Worm (Caenorhabditis elegans): ENCODE measurements around the gene sax-2.

The sax-2 gene

DNA sequence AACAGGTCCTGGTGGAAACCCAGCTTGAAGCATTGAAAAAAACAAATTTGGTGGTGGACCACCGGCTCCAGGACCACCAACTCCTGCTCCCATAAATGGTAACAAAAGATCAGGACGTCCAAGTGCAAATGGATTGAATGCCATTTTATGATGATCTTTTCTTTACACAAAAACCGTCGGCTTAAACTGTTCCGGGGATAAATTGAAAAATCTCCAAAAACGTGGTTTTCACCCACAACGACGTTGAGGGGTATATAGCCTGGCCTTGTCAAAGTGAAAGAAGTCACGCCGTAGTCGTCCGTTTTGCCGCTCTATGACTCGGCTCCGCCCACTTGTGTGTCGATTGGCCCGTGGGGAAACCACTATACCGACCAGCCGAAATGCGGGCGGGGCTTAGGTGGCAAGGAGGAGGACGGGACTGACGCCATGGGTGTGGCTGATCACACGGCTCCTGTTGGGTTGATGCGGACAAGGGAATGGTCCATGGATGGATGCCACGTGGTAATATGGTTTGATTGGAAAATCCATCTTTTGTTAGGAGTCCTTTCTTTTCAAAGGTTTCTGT lies 26.6 kb downstream of the sax-2 start, which contains the start of gene tbx-2:
Gene tbx-2, minus strand, starts transcription at position 264 of the 565 bp plus-strand sequence.
- TF ChIP-seq unc-62 (GFP tag; optimal IDR thresholded peaks at IDR 0.05), result no peak

DNA sequence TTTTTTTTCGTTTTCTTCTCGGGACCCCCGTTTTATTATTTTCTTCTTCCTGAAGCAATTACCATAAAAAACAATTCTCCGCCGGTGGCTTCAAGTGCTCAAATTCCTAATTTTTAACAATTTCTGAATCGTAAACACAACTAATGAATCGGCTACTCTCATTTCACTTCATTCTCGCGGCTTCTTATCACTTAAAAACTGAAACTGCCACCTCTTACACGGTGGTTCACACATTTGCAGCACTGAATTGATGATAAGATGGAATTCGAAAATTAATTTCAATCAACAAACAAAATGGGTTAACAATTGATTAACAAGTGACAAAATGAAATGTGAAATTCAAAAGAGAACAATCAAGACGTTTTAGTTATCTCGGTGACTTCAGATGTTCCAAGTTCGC lies 27.6 kb downstream of the sax-2 start:
- no peak for TF ChIP-seq unc-62 (GFP tag; optimal IDR thresholded peaks at IDR 0.05)

- TF ChIP-seq unc-62 (GFP tag; optimal IDR thresholded peaks at IDR 0.05), result no peak
These were observed 28.2 kb downstream of the sax-2 start for ce11 chrIII:5137685-5138084.

DNA sequence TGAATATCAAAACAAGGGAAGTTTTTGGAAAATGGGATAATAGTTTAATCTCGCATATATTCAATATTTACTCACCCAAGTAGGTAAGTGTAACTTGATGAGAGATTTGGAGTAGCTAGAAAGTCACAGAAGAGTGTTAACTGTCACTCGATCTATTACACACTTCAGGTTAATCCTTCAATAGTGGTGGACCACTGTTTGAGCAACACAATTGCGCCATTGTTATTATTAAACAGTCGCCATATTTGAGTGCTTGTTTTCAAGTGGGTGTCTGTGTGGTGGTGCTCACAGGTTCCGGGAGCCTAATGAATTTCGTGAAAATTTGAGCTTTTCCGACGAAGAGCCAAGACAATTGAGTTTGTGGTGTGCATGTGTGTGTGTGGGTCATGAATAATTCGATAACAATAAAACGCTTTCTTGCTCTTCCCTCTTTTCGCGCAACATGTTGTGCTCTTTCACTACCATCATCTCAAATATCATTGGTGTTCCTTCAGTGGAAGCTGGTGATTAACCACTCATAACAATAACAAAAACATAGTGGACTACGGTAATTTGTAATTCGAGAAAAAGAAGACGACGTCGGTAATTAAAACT lies 29.5 kb downstream of the sax-2 start:
- no peak for TF ChIP-seq unc-62 (GFP tag; optimal IDR thresholded peaks at IDR 0.05)

- TF ChIP-seq unc-62 (GFP tag; optimal IDR thresholded peaks at IDR 0.05), result no peak
These were observed 30.3 kb downstream of the sax-2 start for ce11 chrIII:5139768-5140167.

DNA sequence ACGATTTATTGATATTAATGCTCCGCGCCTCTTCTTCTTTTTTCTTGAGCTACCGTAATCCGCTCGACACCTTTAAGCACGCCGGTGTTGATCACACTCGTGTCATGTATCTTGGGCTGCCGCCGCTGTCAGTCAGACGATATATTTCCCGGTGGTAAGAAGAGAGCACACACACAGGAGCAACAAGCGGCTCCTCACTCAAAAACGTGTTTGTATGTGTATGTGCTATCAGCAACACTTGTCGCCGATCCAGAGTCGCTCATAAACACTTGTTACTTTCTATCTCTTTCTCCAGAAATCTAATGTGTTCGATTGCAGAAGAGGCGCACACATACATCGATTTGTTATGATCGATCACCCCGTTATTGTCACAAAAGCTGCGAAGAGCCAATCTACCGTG lies 31.1 kb downstream of the sax-2 start:
- no peak for TF ChIP-seq unc-62 (GFP tag; optimal IDR thresholded peaks at IDR 0.05)

ce11 chrIII:5141935-5142334 lies 32.4 kb downstream of the sax-2 start:
- no peak for TF ChIP-seq unc-62 (GFP tag; optimal IDR thresholded peaks at IDR 0.05)

DNA sequence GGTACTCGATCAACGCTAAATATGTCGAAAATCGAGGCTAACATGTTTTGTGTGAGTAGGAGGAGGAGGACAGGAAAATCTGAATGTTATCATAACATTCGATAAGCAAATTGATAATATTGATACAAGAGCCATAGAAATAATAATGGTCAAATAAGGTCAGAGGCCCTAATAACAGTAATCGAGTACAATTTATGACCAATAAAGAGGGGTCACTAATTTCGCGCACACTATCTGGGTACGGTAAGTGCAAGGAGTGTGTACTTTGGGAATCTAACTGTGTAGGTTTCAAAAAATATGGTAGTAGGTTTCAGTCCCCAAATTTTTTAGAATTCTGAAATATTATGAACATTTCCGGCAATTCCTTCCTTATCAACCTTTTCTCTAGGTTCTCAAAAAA lies 34.0 kb downstream of the sax-2 start:
- no peak for TF ChIP-seq unc-62 (GFP tag; optimal IDR thresholded peaks at IDR 0.05)

DNA sequence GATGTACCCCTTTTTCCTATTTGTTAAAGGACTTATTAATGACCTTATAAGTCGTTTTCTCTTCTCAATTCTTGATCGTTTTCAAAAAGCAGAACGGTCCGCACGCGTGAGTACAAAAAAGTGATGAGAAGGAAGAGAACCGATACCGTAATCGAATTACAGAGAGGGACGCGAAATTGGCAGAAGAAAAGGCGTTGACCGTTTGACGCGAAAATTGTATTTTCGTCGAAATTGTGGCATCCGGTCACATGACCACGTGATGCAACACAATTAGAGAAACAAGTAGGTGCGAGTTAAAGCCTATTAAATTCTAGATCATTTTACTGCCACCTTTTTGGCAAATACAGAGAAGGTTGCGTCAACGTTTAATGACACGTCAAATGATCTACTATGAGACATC lies 34.7 kb downstream of the sax-2 start:
- TF ChIP-seq unc-62 (GFP tag; optimal IDR thresholded peaks at IDR 0.05), result no peak

DNA sequence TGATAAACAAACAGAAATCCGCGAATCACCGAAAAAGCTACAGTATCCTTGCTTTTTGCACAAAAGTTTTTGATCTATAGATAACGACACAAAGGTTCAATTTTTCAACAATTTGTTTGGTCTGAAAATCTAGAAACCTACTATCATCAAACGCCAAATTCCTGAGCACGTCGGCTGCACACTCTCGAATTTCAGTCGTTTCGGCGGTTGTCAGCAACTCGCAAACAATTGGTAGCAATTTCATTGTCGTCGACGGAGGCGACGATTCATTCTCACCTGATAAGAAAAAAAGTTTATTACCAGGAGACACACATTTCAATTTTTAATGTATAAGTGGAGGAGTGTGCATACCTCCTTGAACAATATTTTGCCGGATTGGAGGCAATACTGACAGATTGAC lies 36.4 kb downstream of the sax-2 start:
- TF ChIP-seq unc-62 (GFP tag; optimal IDR thresholded peaks at IDR 0.05), result no peak

DNA sequence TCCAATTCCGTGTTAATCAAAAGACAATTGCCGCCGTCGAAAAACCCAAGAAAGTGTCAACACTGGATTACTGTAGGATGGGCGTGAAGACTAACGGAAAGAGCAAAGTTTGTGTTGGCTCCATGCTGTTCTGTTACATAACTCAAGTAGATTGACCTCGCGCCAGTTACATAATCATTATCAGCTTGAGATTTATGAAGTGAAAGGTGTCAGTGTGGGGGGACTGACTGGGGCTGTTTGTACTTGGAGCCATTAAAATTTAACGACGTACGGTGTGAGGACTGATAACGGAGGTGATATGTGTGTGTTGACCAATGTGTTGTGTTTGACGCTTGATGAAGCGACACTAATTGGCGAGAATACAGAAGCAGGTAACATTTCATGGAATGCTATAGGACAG lies 37.2 kb downstream of the sax-2 start:
- no peak for TF ChIP-seq unc-62 (GFP tag; optimal IDR thresholded peaks at IDR 0.05)

ce11 chrIII:5147445-5147844 lies 37.9 kb downstream of the sax-2 start:
- no peak for TF ChIP-seq unc-62 (GFP tag; optimal IDR thresholded peaks at IDR 0.05)

ce11 chrIII:5149478-5149877 lies 40.0 kb downstream of the sax-2 start, which contains the start of gene Y54H5A.2:
TSS of gene Y54H5A.2 (minus strand) at chrIII:5149578.
- no peak for TF ChIP-seq unc-62 (GFP tag; optimal IDR thresholded peaks at IDR 0.05)

- no peak for TF ChIP-seq unc-62 (GFP tag; optimal IDR thresholded peaks at IDR 0.05)
These were observed 40.5 kb downstream of the sax-2 start for ce11 chrIII:5150012-5150411.

DNA sequence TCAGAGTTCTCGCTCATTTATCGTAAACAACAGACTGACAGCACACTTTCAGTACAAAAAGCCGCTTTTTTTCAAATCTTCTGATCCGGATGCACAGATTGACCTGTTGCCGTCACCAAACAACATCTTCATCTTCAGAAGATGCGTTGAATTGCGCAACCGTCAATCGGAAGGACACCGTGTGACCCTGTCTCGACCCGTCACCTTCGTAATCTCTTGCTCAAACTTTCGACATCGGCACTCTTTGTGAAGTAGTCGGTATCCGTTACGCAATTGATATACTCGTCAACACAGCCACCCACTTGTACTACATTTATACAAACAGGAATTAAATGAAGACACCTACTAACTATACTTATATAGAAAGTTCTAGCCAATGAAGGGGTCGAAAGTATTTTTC lies 41.5 kb downstream of the sax-2 start:
- no peak for TF ChIP-seq unc-62 (GFP tag; optimal IDR thresholded peaks at IDR 0.05)

- TF ChIP-seq unc-62 (GFP tag; optimal IDR thresholded peaks at IDR 0.05), result no peak
These were observed 43.6 kb downstream of the sax-2 start, which contains the start of the genes rbm-42 and grwd-1 for ce11 chrIII:5153137-5153536. TSS of gene rbm-42 (minus strand) at chrIII:5153229. TSS of gene grwd-1 (plus strand) at chrIII:5153464.

DNA sequence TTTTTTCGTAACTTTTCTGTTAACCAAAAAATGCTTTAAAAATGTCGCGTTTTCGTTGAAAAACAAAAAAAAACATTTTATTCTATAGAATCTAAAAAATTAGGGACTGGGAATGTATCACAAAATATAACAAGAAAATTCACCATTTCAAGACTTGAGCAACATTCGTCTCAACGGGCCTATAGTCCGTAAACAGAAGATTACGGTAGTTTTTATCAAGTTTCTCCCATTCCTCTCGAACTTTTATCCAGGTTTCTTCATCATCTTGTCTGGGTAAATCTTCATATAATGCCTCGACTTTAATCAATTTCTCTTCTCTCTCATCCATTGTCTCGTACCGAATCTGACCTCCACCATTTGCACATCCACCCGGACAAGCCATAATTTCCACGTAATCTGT lies 45.9 kb downstream of the sax-2 start:
- TF ChIP-seq unc-62 (GFP tag; optimal IDR thresholded peaks at IDR 0.05), result no peak

ce11 chrIII:5158674-5159073 lies 49.2 kb downstream of the sax-2 start, which contains the start of gene oxy-4:
TSS of gene oxy-4 (minus strand) at chrIII:5158774.
- no peak for TF ChIP-seq unc-62 (GFP tag; optimal IDR thresholded peaks at IDR 0.05)
